Worm (Caenorhabditis elegans) whole organism, young adult: ENCODE measurements around the gene F43G6.16.

Experiments used
- F39B2.1 ChIP-seq: fragments of 200-800 bp; sonication (Bioruptor generic); IDR thresholded peaks from 2 replicates; pipeline ENCODE4 v1.3.6; 2022; ENCODE audit warnings: missing genetic modification reagents, missing genetic modification characterization, missing compliant biosample characterization
- F57C9.4 ChIP-seq: sonication (generic microtip); optimal IDR thresholded peaks from 2 replicates; lab custom pipeline; 2017; ENCODE audit warnings: mild to moderate bottlenecking, missing genetic modification characterization, missing compliant biosample characterization
- K12H6.12 ChIP-seq: fragments of 200-800 bp; sonication (Bioruptor generic); optimal IDR thresholded peaks from 2 replicates; lab custom pipeline; 2018; ENCODE audit warnings: mild to moderate bottlenecking, missing genetic modification characterization, missing compliant biosample characterization
- ama-1 ChIP-seq, 3 experiments: fragments of 150-350 bp in 1 of 3; sonication (generic microtip) in 2 of 3; optimal IDR thresholded peaks; 2 replicates each; lab custom pipeline; 2014 to 2018; ENCODE audit warnings: missing biosample characterization in 2 of 3, missing genetic modification characterization in 2 of 3, missing genetic modification reagents in 2 of 3
- ceh-91 ChIP-seq: fragments of 200-800 bp; sonication (Bioruptor generic); IDR thresholded peaks from 2 replicates; pipeline ENCODE4 v1.3.6; 2022; ENCODE audit warnings: missing genetic modification reagents, missing genetic modification characterization, missing compliant biosample characterization
- lin-26 ChIP-seq: fragments of 200-800 bp; sonication (Bioruptor generic); IDR thresholded peaks from 2 replicates; pipeline ENCODE4 v1.3.6; 2022; ENCODE audit warnings: missing genetic modification reagents, missing genetic modification characterization, missing compliant biosample characterization
- madf-3 ChIP-seq: fragments of 200-800 bp; sonication (Bioruptor generic); IDR thresholded peaks from 2 replicates; pipeline ENCODE4 v1.3.6; 2022; ENCODE audit warnings: missing genetic modification reagents, missing genetic modification characterization, missing compliant biosample characterization
- pha-4 ChIP-seq: fragments of 150-350 bp; sonication (generic microtip); optimal IDR thresholded peaks from 2 replicates; lab custom pipeline; 2014; ENCODE audit warnings: missing biosample characterization, missing genetic modification reagents, missing genetic modification characterization
- repo-1 ChIP-seq: sonication (generic microtip); optimal IDR thresholded peaks from 2 replicates; lab custom pipeline; 2017; ENCODE audit warnings: mild to moderate bottlenecking, missing genetic modification characterization, missing compliant biosample characterization
- unc-62 ChIP-seq: fragments of 150-350 bp; optimal IDR thresholded peaks from 2 replicates; lab custom pipeline; 2014; ENCODE audit warnings: missing biosample characterization, missing genetic modification reagents, missing genetic modification characterization
- xnd-1 ChIP-seq: sonication (generic microtip); optimal IDR thresholded peaks from 2 replicates; lab custom pipeline; 2016; ENCODE audit warnings: missing genotype, missing genetic modification reagents, missing genetic modification characterization, missing compliant biosample characterization
- zfh-2 ChIP-seq: fragments of 200-800 bp; sonication (Bioruptor generic); conservative IDR thresholded peaks from 2 replicates; pipeline ENCODE4 v1.3.6; 2022; ENCODE audit warnings: missing genetic modification reagents, missing genetic modification characterization, missing compliant biosample characterization
- ztf-28 ChIP-seq: fragments of 200-800 bp; sonication (Bioruptor generic); IDR thresholded peaks from 2 replicates; pipeline ENCODE4 v1.3.6; 2022; ENCODE audit warnings: missing genetic modification reagents, missing genetic modification characterization, missing compliant biosample characterization

- TF ChIP-seq madf-3 (no peak), ama-1 (optimal IDR thresholded peaks at IDR 0.05; lab: Kevin White, UChicago) (no peak), ama-1 (GFP tag; optimal IDR thresholded peaks at IDR 0.05; lab: Kevin White, UChicago) (no peak), zfh-2 (GFP tag; lab: Robert Waterston, UW) (no peak), unc-62 (GFP tag; lab: Kevin White, UChicago) (no peak), ztf-28 (GFP tag; lab: Robert Waterston, UW) (no peak), lin-26 (no peak), pha-4 (tag; lab: Kevin White, UChicago) (no peak), repo-1 (tag; lab: Kevin White, UChicago) (no peak), xnd-1 (tag; lab: Kevin White, UChicago) (no peak), F39B2.1 (GFP tag; lab: Robert Waterston, UW) (no peak), ceh-91 (no peak), K12H6.12 (tag; lab: Kevin White, UChicago) (no peak), F57C9.4 (tag; lab: Kevin White, UChicago) (no peak)
Measured at ce11 chrII:11788025-11788424, 5.6 kb upstream of the F43G6.16 start.
